Fruit fly (Drosophila melanogaster) whole organism, embryonic: ENCODE data around the gene RhoGEF4.

Source experiments
- Adf1 ChIP-seq: fragments of 200-800 bp; sonication (Bioruptor generic); IDR thresholded peaks from 2 replicates; pipeline ENCODE4 v1.3.6; 2022; ENCODE audit warnings: missing biosample characterization, missing genetic modification characterization
- CG10209 ChIP-seq: fragments of 200-800 bp; sonication (Bioruptor generic); optimal IDR thresholded peaks from 3 replicates; lab custom pipeline; 2017; ENCODE audit warnings: missing biosample characterization, mild to moderate bottlenecking, missing genetic modification characterization, missing genetic modification reagents
- CG10979 ChIP-seq: fragments of 200-800 bp; sonication (Bioruptor generic); optimal IDR thresholded peaks from 2 replicates; lab custom pipeline; 2018; ENCODE audit warnings: missing biosample characterization, mild to moderate bottlenecking, missing genetic modification characterization, moderate library complexity
- CG11504 ChIP-seq: fragments of 200-800 bp; sonication (Bioruptor generic); optimal IDR thresholded peaks from 3 replicates; lab custom pipeline; 2019; ENCODE audit warnings: missing biosample characterization, mild to moderate bottlenecking, missing genetic modification characterization, moderate library complexity
- CG1233 ChIP-seq: fragments of 200-800 bp; sonication (Bioruptor generic); optimal IDR thresholded peaks from 4 replicates; lab custom pipeline; 2018; ENCODE audit warnings: missing biosample characterization, mild to moderate bottlenecking, missing genetic modification characterization
- CG15601 ChIP-seq: fragments of 200-800 bp; sonication (Bioruptor generic); optimal IDR thresholded peaks from 3 replicates; lab custom pipeline; 2019; ENCODE audit warnings: missing biosample characterization, mild to moderate bottlenecking, missing genetic modification characterization, moderate library complexity
- CG16779 ChIP-seq: fragments of 200-800 bp; sonication (Bioruptor generic); IDR thresholded peaks from 2 replicates; pipeline ENCODE4 v1.3.6; 2022; ENCODE audit warnings: missing biosample characterization, missing genetic modification characterization
- CG18599 ChIP-seq: fragments of 200-800 bp; sonication (Bioruptor generic); optimal IDR thresholded peaks from 3 replicates; lab custom pipeline; 2017; ENCODE audit warnings: missing biosample characterization, missing genetic modification characterization, mild to moderate bottlenecking, moderate library complexity, missing genetic modification reagents
- CG3163 ChIP-seq: fragments of 200-800 bp; sonication (Bioruptor generic); optimal IDR thresholded peaks from 3 replicates; lab custom pipeline; 2016; ENCODE audit warnings: missing biosample characterization, missing genetic modification characterization
- CG7357 ChIP-seq: fragments of 200-800 bp; sonication (Bioruptor generic); IDR thresholded peaks from 3 replicates; pipeline ENCODE4 v1.3.6; 2022; ENCODE audit warnings: missing biosample characterization, missing genetic modification characterization
- CG7839 ChIP-seq: fragments of 200-800 bp; sonication (Bioruptor generic); optimal IDR thresholded peaks from 3 replicates; lab custom pipeline; 2018; ENCODE audit warnings: missing biosample characterization, mild to moderate bottlenecking, missing genetic modification characterization, moderate library complexity
- Chrac-16 ChIP-seq: fragments of 200-800 bp; sonication (Bioruptor generic); optimal IDR thresholded peaks from 3 replicates; lab custom pipeline; 2016; ENCODE audit warnings: missing biosample characterization, missing genetic modification characterization
- Deaf1 ChIP-seq: fragments of 200-800 bp; optimal IDR thresholded peaks from 3 replicates; lab custom pipeline; 2019; ENCODE audit warnings: missing biosample characterization, mild to moderate bottlenecking, missing genetic modification characterization, moderate library complexity
- Drgx ChIP-seq: fragments of 200-800 bp; sonication (Bioruptor generic); IDR thresholded peaks from 2 replicates; pipeline ENCODE4 v1.3.6; 2022; ENCODE audit warnings: missing biosample characterization, missing genetic modification characterization
- Ets65A ChIP-seq: fragments of 200-800 bp; sonication (Bioruptor generic); peaks from one replicate; lab custom pipeline; 2016; ENCODE audit warnings: missing biosample characterization, missing genetic modification characterization
- Jarid2 ChIP-seq: fragments of 200-800 bp; sonication (Bioruptor generic); optimal IDR thresholded peaks from 3 replicates; lab custom pipeline; 2017; ENCODE audit warnings: mild to moderate bottlenecking, missing biosample characterization, missing genetic modification reagents, missing genetic modification characterization
- Rfx ChIP-seq: fragments of 200-800 bp; sonication (Bioruptor generic); IDR thresholded peaks from 2 replicates; pipeline ENCODE4 v1.3.6; 2022; ENCODE audit warnings: missing biosample characterization, missing genetic modification characterization
- Trl ChIP-seq, 3 experiments: fragments of >200 bp in 2 of 3; fragments of 200-800 bp in 1 of 3; sonication (Bioruptor generic) in 1 of 3; optimal IDR thresholded peaks; 2 replicates in 1 of 3; 3 replicates in 2 of 3; lab custom pipeline; 2016 to 2017; ENCODE audit warnings: missing biosample characterization in 1 of 3, missing genetic modification characterization in 1 of 3
- abd-A ChIP-seq: fragments of 200-800 bp; sonication (Bioruptor generic); optimal IDR thresholded peaks from 3 replicates; lab custom pipeline; 2019; ENCODE audit warnings: missing biosample characterization, mild to moderate bottlenecking, missing genetic modification characterization, moderate library complexity
- cg ChIP-seq: fragments of 200-800 bp; sonication (Bioruptor generic); optimal IDR thresholded peaks from 3 replicates; lab custom pipeline; 2019; ENCODE audit warnings: missing biosample characterization, mild to moderate bottlenecking, missing genetic modification characterization, moderate library complexity
- dmrt99B ChIP-seq: fragments of 200-800 bp; sonication (Bioruptor generic); optimal IDR thresholded peaks from 2 replicates; lab custom pipeline; 2018; ENCODE audit warnings: missing biosample characterization, mild to moderate bottlenecking, missing genetic modification characterization, moderate library complexity
- dysf ChIP-seq: fragments of 200-800 bp; sonication (Bioruptor generic); IDR thresholded peaks from 3 replicates; pipeline ENCODE4 v1.3.6; 2022; ENCODE audit warnings: missing biosample characterization, missing genetic modification characterization
- fd64A ChIP-seq: fragments of 200-800 bp; sonication (Bioruptor generic); optimal IDR thresholded peaks from 3 replicates; lab custom pipeline; 2018; ENCODE audit warnings: missing biosample characterization, mild to moderate bottlenecking, missing genetic modification characterization
- fru ChIP-seq: fragments of >200 bp; optimal IDR thresholded peaks from 2 replicates; lab custom pipeline; 2017
- gem ChIP-seq: fragments of 200-800 bp; sonication (Bioruptor generic); optimal IDR thresholded peaks from 2 replicates; lab custom pipeline; 2019; ENCODE audit warnings: missing biosample characterization, mild to moderate bottlenecking, missing genetic modification characterization, moderate library complexity
- insv ChIP-seq, 2 experiments: fragments of 200-800 bp; sonication (Bioruptor generic); optimal IDR thresholded peaks; 3 replicates each; lab custom pipeline; 2016 to 2018; ENCODE audit warnings: missing biosample characterization in 2 of 2, missing genetic modification characterization in 2 of 2
- lbe ChIP-seq: fragments of 200-800 bp; sonication (Bioruptor generic); optimal IDR thresholded peaks from 2 replicates; lab custom pipeline; 2016; ENCODE audit warnings: missing biosample characterization, mild to moderate bottlenecking, missing genetic modification characterization
- lmd ChIP-seq: fragments of 200-800 bp; sonication (Bioruptor generic); IDR thresholded peaks from 2 replicates; pipeline ENCODE4 v1.3.6; 2022; ENCODE audit warnings: missing biosample characterization, missing genetic modification characterization
- otp ChIP-seq: fragments of 200-800 bp; sonication (Bioruptor generic); IDR thresholded peaks from 3 replicates; pipeline ENCODE4, ENCODE4 v1.3.6; 2022; ENCODE audit warnings: missing biosample characterization, missing genetic modification characterization
- row ChIP-seq: fragments of 200-800 bp; sonication (Bioruptor generic); IDR thresholded peaks from 3 replicates; pipeline ENCODE4 v1.3.6; 2022; ENCODE audit warnings: missing biosample characterization, missing genetic modification characterization
- scrt ChIP-seq: fragments of 200-800 bp; sonication (Bioruptor generic); optimal IDR thresholded peaks from 2 replicates; lab custom pipeline; 2018; ENCODE audit warnings: missing biosample characterization, mild to moderate bottlenecking, missing genetic modification characterization, moderate library complexity
- sens ChIP-seq: fragments of 200-800 bp; sonication (Bioruptor generic); peaks from one replicate; lab custom pipeline; 2016; ENCODE audit warnings: missing biosample characterization, missing genetic modification characterization
- tgo ChIP-seq: fragments of 200-800 bp; sonication (Bioruptor generic); IDR thresholded peaks from 3 replicates; pipeline ENCODE4 v1.3.6; 2022; ENCODE audit warnings: missing biosample characterization, missing genetic modification characterization
- zen2 ChIP-seq: fragments of 200-800 bp; sonication (Bioruptor generic); IDR thresholded peaks from 3 replicates; pipeline ENCODE4 v1.3.6; 2022; ENCODE audit warnings: missing biosample characterization, missing genetic modification characterization; ENCODE audit not compliant: partially characterized antibody

RhoGEF4 gene

DNA sequence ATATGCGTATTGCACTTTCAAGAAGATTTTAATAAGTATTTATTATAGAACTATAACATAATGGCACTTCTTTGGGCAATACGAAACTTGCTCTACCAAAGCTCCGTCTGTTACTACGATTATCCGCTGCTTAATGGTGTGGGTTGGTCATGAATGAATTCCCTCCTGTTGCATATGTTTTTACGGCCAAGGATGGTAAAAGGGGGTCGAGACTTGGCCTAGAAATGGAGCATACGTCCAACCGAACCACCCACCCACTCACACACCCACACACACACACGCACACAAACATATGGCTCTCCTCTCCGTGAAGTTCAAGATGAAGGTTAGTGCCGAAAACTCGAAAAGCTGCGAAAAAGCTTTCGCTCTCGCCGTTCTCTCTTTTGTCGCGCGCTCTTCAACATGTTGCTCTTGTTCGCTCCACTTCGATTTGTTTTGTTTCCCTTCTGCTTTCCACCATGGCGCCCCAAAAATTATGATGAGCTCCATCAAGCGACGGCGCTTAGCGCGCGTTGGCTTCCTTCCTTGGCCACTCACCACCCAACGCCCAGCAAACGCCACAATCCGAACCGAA lies 9.6 kb downstream of the RhoGEF4 start:
- 0 out of 2 replicates have a peak, but pooled peaks have one; percentile 12 for TF ChIP-seq Rfx (GFP tag; lab: Robert Waterston, UW)
- no peak for TF ChIP-seq fd64A (GFP tag; lab: Kevin White, UChicago)
- peak; percentile 41 to 77 for TF ChIP-seq Trl (optimal IDR thresholded peaks at IDR 0.05; lab: Kevin White, UChicago)
- TF ChIP-seq Trl (GFP tag; optimal IDR thresholded peaks at IDR 0.05; lab: Kevin White, UChicago): no peak
- no peak for TF ChIP-seq CG10209 (GFP tag; lab: Kevin White, UChicago)
- no peak for TF ChIP-seq CG10979 (tag; lab: Kevin White, UChicago)
- TF ChIP-seq CG3163 (GFP tag; lab: Kevin White, UChicago): peak; percentile 17
- peak; percentile 6 for TF ChIP-seq Ets65A (GFP tag; lab: Kevin White, UChicago)
- peak; percentile 91 for TF ChIP-seq scrt (GFP tag; lab: Kevin White, UChicago)
- TF ChIP-seq CG15601 (tag; lab: Kevin White, UChicago): no peak
- peak; percentile 4 for TF ChIP-seq cg (GFP tag; lab: Kevin White, UChicago)

DNA sequence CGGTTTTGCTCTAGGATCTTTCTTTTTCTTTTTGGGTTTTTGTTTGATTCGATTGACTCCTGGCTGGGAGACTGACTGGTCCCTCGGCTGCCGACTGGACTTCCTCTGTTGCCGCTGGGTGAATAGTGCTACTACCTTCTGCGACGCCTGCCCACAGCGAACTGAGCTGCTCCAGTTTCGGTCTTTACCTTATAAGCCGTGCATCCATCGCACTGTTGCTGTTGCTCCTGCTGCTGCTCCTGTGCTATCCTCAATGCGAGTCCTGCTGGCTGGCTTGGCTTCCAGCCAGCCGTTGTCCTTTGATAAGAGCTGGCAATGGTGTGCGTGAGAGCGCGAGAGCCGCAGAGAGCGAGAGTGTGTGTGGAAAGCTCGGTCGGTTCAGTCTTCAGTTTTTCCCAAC lies 10.5 kb downstream of the RhoGEF4 start, which contains the start of gene unc-13-4A:
Gene unc-13-4A, minus strand, starts transcription at position 143 of the 400 bp plus-strand sequence.
- TF ChIP-seq Adf1: peak; percentile 15; the same call in 1 of the 2 replicates
- 0 out of 3 replicates have a peak, but pooled peaks have one; percentile 21 for TF ChIP-seq otp (GFP tag; lab: Robert Waterston, UW)
- peak; percentile 71 for TF ChIP-seq scrt (GFP tag; lab: Kevin White, UChicago)
- no peak for TF ChIP-seq CG1233 (GFP tag; lab: Kevin White, UChicago)
- TF ChIP-seq abd-A (tag; lab: Kevin White, UChicago): peak; percentile 15
- TF ChIP-seq fru (lab: Kevin White, UChicago): no peak
- 0 out of 3 replicates have a peak, but pooled peaks have one; percentile 6 for TF ChIP-seq zen2 (GFP tag; lab: Robert Waterston, UW)
- TF ChIP-seq CG7357 (GFP tag; lab: Robert Waterston, UW): no peak
- peak; percentile 3 for TF ChIP-seq Jarid2 (GFP tag; lab: Kevin White, UChicago)
- peak; percentile 38 to 58 for TF ChIP-seq Trl (optimal IDR thresholded peaks at IDR 0.05; lab: Kevin White, UChicago)
- no peak for TF ChIP-seq Trl (GFP tag; optimal IDR thresholded peaks at IDR 0.05; lab: Kevin White, UChicago)
- peak; percentile 53; the same call in 1 of the 2 replicates for TF ChIP-seq CG16779 (GFP tag; lab: Robert Waterston, UW)
- peak; percentile 10 for TF ChIP-seq Deaf1

DNA sequence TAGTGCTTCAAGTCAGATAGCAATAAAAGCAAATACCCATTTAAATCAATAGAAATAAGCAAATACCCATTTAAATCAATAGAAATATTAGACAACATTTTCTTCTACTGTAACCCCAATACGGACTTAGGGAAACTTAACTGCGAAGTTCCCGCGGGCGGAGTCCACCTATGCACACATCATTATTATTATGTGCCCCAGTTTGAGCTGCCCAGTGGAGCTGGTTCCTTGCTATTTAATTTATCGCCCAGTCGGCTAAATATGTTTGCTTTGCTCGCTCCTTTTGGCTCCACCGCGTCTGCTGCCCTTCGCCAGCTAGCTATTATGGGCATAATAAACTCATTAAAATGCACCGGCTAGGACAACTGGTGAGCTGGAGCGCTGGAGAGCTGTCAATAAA lies 22.6 kb downstream of the RhoGEF4 start:
- TF ChIP-seq Ets65A (GFP tag; lab: Kevin White, UChicago) (peak; percentile 90), sens (GFP tag; lab: Kevin White, UChicago) (peak; percentile 65), insv (GFP tag; optimal IDR thresholded peaks at IDR 0.05; lab: Kevin White, UChicago) (no peak), row (peak; percentile 22; the same call in 1 of the 3 replicates), CG18599 (peak; percentile 14), lbe (no peak), CG7839 (tag; lab: Kevin White, UChicago) (peak; percentile 1)
- TF ChIP-seq, all 482 proteins: peak for 5

DNA sequence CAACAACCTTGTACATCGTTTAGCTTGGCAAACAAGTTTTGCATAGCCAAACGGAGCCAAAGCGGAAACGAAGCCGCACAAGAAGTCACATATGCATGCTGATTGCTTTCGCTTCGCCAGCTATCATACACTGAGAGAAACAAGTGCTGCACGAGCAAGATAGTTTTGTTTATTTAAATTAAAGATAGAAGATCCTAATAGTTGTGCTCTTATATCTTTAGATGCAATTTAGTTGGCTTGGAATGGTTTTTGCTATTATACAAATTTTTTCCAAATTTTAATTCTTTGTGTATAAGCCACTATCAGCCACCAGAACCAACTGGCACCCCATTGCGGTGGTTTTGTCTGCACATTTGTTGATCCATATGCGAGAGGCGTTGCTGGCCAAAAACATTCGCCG lies 39.7 kb downstream of the RhoGEF4 start:
- TF ChIP-seq CG11504 (peak; percentile 7), dmrt99B (tag; lab: Kevin White, UChicago) (peak; percentile 20), Chrac-16 (GFP tag; lab: Kevin White, UChicago) (no peak), sens (GFP tag; lab: Kevin White, UChicago) (peak; percentile 74), Drgx (GFP tag; lab: Robert Waterston, UW) (peak; percentile 32; the same call in 1 of the 2 replicates), dysf (GFP tag; lab: Robert Waterston, UW) (no peak), lmd (peak; percentile 26; the same call in 1 of the 2 replicates), tgo (peak; percentile 16; the same call in 1 of the 3 replicates), gem (tag; lab: Kevin White, UChicago) (peak; percentile 14)
- TF ChIP-seq, all 482 proteins: peak for 7
